Worm (Caenorhabditis elegans): ENCODE measurements around the gene nuo-5.

DNA sequence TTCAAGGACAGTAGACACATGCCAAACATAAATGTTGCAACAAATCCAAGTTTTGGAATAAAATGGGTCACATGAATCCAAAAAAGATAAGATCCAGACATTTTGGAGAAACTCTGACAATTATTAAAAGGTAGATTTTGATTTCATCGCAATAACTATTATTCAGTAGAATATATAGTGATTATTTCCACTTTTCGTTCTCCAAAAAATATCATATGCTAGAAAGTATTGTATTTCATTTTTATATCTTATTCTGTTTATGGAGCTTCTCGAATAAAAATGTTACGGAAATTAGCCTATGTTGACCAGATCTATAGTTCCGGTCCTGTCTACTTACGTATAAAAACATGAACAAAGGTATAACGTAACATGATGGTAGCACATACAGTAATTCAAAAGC lies 28.3 kb downstream of the nuo-5 start, which contains the start of gene str-13:
- no peak for TF ChIP-seq nhr-41 (GFP tag; IDR thresholded peaks at IDR 0.05)
- no peak for TF ChIP-seq nhr-76 (tag; optimal IDR thresholded peaks at IDR 0.05)
- TF ChIP-seq arid-1 (GFP tag; conservative IDR thresholded peaks at IDR 0.05), result no peak
- TF ChIP-seq ceh-82 (tag; optimal IDR thresholded peaks at IDR 0.05), result no peak
- no peak for TF ChIP-seq mep-1 (tag; optimal IDR thresholded peaks at IDR 0.05)
- TF ChIP-seq D1046.2 (GFP tag; IDR thresholded peaks at IDR 0.05), result no peak
- TF ChIP-seq nhr-42 (GFP tag; IDR thresholded peaks at IDR 0.05), result no peak
- TF ChIP-seq ceh-28 (tag; optimal IDR thresholded peaks at IDR 0.05), result no peak
- TF ChIP-seq snpc-4 (tag; optimal IDR thresholded peaks at IDR 0.05), result no peak

All from whole organism, L4 larva.